Worm (Caenorhabditis elegans): ENCODE measurements around the gene tif-1A.

DNA sequence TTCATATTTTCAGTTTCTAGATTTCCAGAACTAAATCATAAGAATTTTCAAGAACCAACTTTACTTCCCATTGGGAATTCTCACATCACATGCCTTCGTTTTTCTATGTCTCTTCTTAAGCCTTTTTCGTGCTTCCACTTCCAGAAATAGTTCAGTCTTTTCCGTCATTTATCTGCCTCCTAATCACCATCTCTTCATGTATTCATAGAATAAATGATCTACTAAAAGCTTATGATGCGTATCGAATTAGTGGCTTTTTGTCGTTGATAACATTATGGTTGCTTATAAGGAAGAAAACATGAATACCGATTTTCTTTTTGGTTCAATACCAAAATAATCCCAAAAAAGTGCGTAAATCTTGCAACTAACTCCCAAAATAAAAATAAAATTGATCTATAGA, 49.1 kb downstream of the tif-1A start:
- TF ChIP-seq nhr-237 (tag; optimal IDR thresholded peaks at IDR 0.05) (no peak), ceh-62 (tag; optimal IDR thresholded peaks at IDR 0.05) (no peak), ZK337.2 (GFP tag; IDR thresholded peaks at IDR 0.05) (no peak), lin-15B (tag; optimal IDR thresholded peaks at IDR 0.05) (no peak), lir-3 (tag; optimal IDR thresholded peaks at IDR 0.05) (no peak), nhr-77 (tag; optimal IDR thresholded peaks at IDR 0.05) (no peak), pqm-1 (tag; optimal IDR thresholded peaks at IDR 0.05) (no peak), lin-13 (GFP tag; optimal IDR thresholded peaks at IDR 0.05) (no peak), snpc-1.2 (GFP tag; IDR thresholded peaks at IDR 0.05) (no peak), mep-1 (tag; optimal IDR thresholded peaks at IDR 0.05) (no peak)

All from whole organism, L4 larva.